Worm (Caenorhabditis elegans) whole organism, L2 larva: ENCODE results near the gene pgam-5.

ENCODE experiments used
- C34F6.9 ChIP-seq: fragments of 150-350 bp; optimal IDR thresholded peaks from 2 replicates; lab custom pipeline; 2014; ENCODE audit warnings: missing biosample characterization, missing genetic modification characterization
- F13H6.1 ChIP-seq: sonication (generic microtip); optimal IDR thresholded peaks from 2 replicates; lab custom pipeline; 2016; ENCODE audit warnings: missing genetic modification characterization, missing compliant biosample characterization
- R02D3.7 ChIP-seq: fragments of 150-350 bp; optimal IDR thresholded peaks from 2 replicates; lab custom pipeline; 2014; ENCODE audit warnings: missing biosample characterization, missing genetic modification characterization
- alr-1 ChIP-seq: fragments of 150-350 bp; optimal IDR thresholded peaks from 2 replicates; lab custom pipeline; 2014; ENCODE audit warnings: missing biosample characterization, missing genetic modification characterization
- aly-2 ChIP-seq: fragments of 150-350 bp; optimal IDR thresholded peaks from 2 replicates; lab custom pipeline; 2014; ENCODE audit warnings: missing biosample characterization, missing genetic modification characterization
- ama-1 ChIP-seq: fragments of 150-350 bp; optimal IDR thresholded peaks from 2 replicates; lab custom pipeline; 2018; ENCODE audit warnings: inconsistent platforms
- blmp-1 ChIP-seq: sonication (generic microtip); optimal IDR thresholded peaks from 2 replicates; lab custom pipeline; 2017; ENCODE audit warnings: missing genetic modification characterization, mild to moderate bottlenecking, missing compliant biosample characterization, antibody characterized with exemption, moderate library complexity; ENCODE audit not compliant: insufficient read depth
- ceh-82 ChIP-seq: fragments of 150-350 bp; optimal IDR thresholded peaks from 2 replicates; lab custom pipeline; 2014; ENCODE audit warnings: missing biosample characterization, missing genetic modification characterization
- crh-2 ChIP-seq: sonication (generic microtip); optimal IDR thresholded peaks from 2 replicates; lab custom pipeline; 2017; ENCODE audit warnings: missing biosample characterization, missing genetic modification characterization
- dmd-4 ChIP-seq: sonication (generic microtip); optimal IDR thresholded peaks from 2 replicates; lab custom pipeline; 2017; ENCODE audit warnings: missing biosample characterization, missing genetic modification characterization
- egl-27 ChIP-seq: sonication (generic microtip); optimal IDR thresholded peaks from 3 replicates; lab custom pipeline; 2017; ENCODE audit warnings: missing biosample characterization, missing genetic modification reagents, missing genetic modification characterization
- elt-3 ChIP-seq: sonication (generic microtip); optimal IDR thresholded peaks from 2 replicates; lab custom pipeline; 2017; ENCODE audit warnings: missing biosample characterization, missing genetic modification characterization
- fos-1 ChIP-seq: fragments of 150-350 bp; optimal IDR thresholded peaks from 2 replicates; lab custom pipeline; 2014; ENCODE audit warnings: missing biosample characterization, missing genetic modification characterization
- lin-11 ChIP-seq: fragments of 150-350 bp; sonication (generic microtip); optimal IDR thresholded peaks from 2 replicates; lab custom pipeline; 2014; ENCODE audit warnings: missing biosample characterization, missing genetic modification characterization, inconsistent platforms, mixed read lengths
- lin-13 ChIP-seq: fragments of 150-350 bp; optimal IDR thresholded peaks from 2 replicates; lab custom pipeline; 2014; ENCODE audit warnings: missing biosample characterization, missing genetic modification reagents, missing genetic modification characterization
- lsy-2 ChIP-seq, 2 experiments: fragments of 150-350 bp in 1 of 2; sonication (generic microtip) in 1 of 2; optimal IDR thresholded peaks; 2 replicates each; lab custom pipeline; 2014 to 2017; ENCODE audit warnings: missing biosample characterization in 2 of 2, missing genetic modification characterization in 2 of 2
- mab-5 ChIP-seq: fragments of 150-350 bp; optimal IDR thresholded peaks from 2 replicates; lab custom pipeline; 2014; ENCODE audit warnings: missing biosample characterization, missing genetic modification characterization
- mbf-1 ChIP-seq: sonication (generic microtip); optimal IDR thresholded peaks from 2 replicates; lab custom pipeline; 2017; ENCODE audit warnings: missing biosample characterization, missing genetic modification characterization
- mdl-1 ChIP-seq, 2 experiments: fragments of 150-350 bp in 1 of 2; sonication (generic microtip) in 1 of 2; optimal IDR thresholded peaks; 2 replicates each; lab custom pipeline; 2017; ENCODE audit warnings: missing biosample characterization in 2 of 2, missing genetic modification characterization in 2 of 2
- nhr-10 ChIP-seq: sonication (generic microtip); optimal IDR thresholded peaks from 2 replicates; lab custom pipeline; 2017; ENCODE audit warnings: missing biosample characterization, missing genetic modification characterization
- nhr-11 ChIP-seq: fragments of 150-350 bp; optimal IDR thresholded peaks from 2 replicates; lab custom pipeline; 2014; ENCODE audit warnings: missing biosample characterization, missing genetic modification characterization
- nhr-129 ChIP-seq: fragments of 150-350 bp; optimal IDR thresholded peaks from 2 replicates; lab custom pipeline; 2014; ENCODE audit warnings: missing biosample characterization, missing genetic modification characterization
- nhr-21 ChIP-seq: fragments of 150-350 bp; optimal IDR thresholded peaks from 2 replicates; lab custom pipeline; 2014; ENCODE audit warnings: missing biosample characterization, missing genetic modification characterization
- nhr-23 ChIP-seq: fragments of 150-350 bp; optimal IDR thresholded peaks from 2 replicates; lab custom pipeline; 2014; ENCODE audit warnings: missing biosample characterization, missing genetic modification reagents, missing genetic modification characterization
- nhr-237 ChIP-seq: fragments of 150-350 bp; optimal IDR thresholded peaks from 2 replicates; lab custom pipeline; 2014; ENCODE audit warnings: missing biosample characterization, missing genetic modification characterization
- nhr-25 ChIP-seq: fragments of 150-350 bp; sonication (generic microtip); optimal IDR thresholded peaks from 3 replicates; lab custom pipeline; 2014; ENCODE audit warnings: missing biosample characterization, missing genetic modification characterization
- nhr-6 ChIP-seq: fragments of 150-350 bp; optimal IDR thresholded peaks from 2 replicates; lab custom pipeline; 2014; ENCODE audit warnings: missing biosample characterization, missing genetic modification characterization
- nhr-77 ChIP-seq: fragments of 150-350 bp; optimal IDR thresholded peaks from 2 replicates; lab custom pipeline; 2014; ENCODE audit warnings: missing biosample characterization, missing genetic modification characterization
- peb-1 ChIP-seq: fragments of 150-350 bp; optimal IDR thresholded peaks from 2 replicates; lab custom pipeline; 2014; ENCODE audit warnings: missing biosample characterization, missing genetic modification characterization
- sem-4 ChIP-seq: fragments of 150-350 bp; optimal IDR thresholded peaks from 2 replicates; lab custom pipeline; 2014; ENCODE audit warnings: missing biosample characterization, missing genetic modification reagents, missing genetic modification characterization
- skn-1 ChIP-seq: sonication (generic microtip); optimal IDR thresholded peaks from 2 replicates; lab custom pipeline; 2017; ENCODE audit warnings: missing biosample characterization, missing genetic modification characterization
- sma-3 ChIP-seq: sonication (generic microtip); optimal IDR thresholded peaks from 2 replicates; lab custom pipeline; 2016; ENCODE audit warnings: missing genetic modification reagents, missing genetic modification characterization, missing compliant biosample characterization
- sma-9 ChIP-seq, 2 experiments: fragments of 150-350 bp in 1 of 2; sonication (generic microtip) in 1 of 2; optimal IDR thresholded peaks; 2 replicates each; lab custom pipeline; 2014 to 2016; ENCODE audit warnings: missing genetic modification characterization in 2 of 2, mild to moderate bottlenecking in 1 of 2, missing biosample characterization in 1 of 2, missing compliant biosample characterization in 1 of 2, missing genetic modification reagents in 1 of 2, moderate library complexity in 1 of 2
- unc-39 ChIP-seq: fragments of 150-350 bp; optimal IDR thresholded peaks from 2 replicates; lab custom pipeline; 2014; ENCODE audit warnings: missing biosample characterization, missing genetic modification characterization
- unc-55 ChIP-seq: fragments of 150-350 bp; sonication (generic microtip); optimal IDR thresholded peaks from 3 replicates; lab custom pipeline; 2014; ENCODE audit warnings: missing biosample characterization, missing genetic modification reagents, missing genetic modification characterization
- zag-1 ChIP-seq: fragments of 150-350 bp; optimal IDR thresholded peaks from 2 replicates; lab custom pipeline; 2014; ENCODE audit warnings: missing biosample characterization, missing genetic modification characterization
- ztf-1 ChIP-seq: fragments of 200-800 bp; sonication (Bioruptor generic); conservative IDR thresholded peaks from 2 replicates; pipeline ENCODE4 v1.3.6; 2022; ENCODE audit warnings: missing genetic modification characterization, missing compliant biosample characterization
- ztf-11 ChIP-seq: sonication (generic microtip); optimal IDR thresholded peaks from 2 replicates; lab custom pipeline; 2017; ENCODE audit warnings: missing biosample characterization, missing genetic modification characterization
- ztf-4 ChIP-seq: fragments of 150-350 bp; optimal IDR thresholded peaks from 2 replicates; lab custom pipeline; 2014; ENCODE audit warnings: missing biosample characterization, missing genetic modification characterization

The pgam-5 gene

DNA sequence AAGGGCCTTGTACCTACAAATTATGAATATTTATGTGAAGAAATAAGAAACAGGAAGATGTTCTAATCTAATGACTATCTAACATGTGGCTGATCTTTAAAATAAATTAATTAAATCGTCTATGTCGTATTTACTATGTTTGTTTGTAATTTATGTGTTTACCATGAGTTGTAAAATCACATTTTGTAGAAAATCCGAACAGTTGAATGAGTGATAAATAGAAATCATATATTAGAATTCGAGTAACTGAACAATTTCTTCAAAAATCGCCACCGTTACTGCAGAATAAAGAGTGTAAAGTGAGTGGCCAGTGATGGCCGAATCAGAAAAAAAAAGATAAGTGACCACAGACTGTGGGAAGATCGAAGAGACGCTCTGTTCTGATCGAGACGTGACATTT is 31.5 kb upstream of the pgam-5 start:
- TF ChIP-seq nhr-25 (tag; lab: Kevin White, UChicago) (no peak), aly-2 (tag; lab: Kevin White, UChicago) (no peak), sma-3 (GFP tag; lab: Kevin White, UChicago) (no peak), mbf-1 (no peak), nhr-23 (tag; lab: Kevin White, UChicago) (no peak), lin-11 (tag; lab: Kevin White, UChicago) (no peak), F13H6.1 (tag; lab: Kevin White, UChicago) (no peak), nhr-237 (tag; lab: Kevin White, UChicago) (no peak), lin-13 (GFP tag; lab: Kevin White, UChicago) (no peak), elt-3 (tag; lab: Kevin White, UChicago) (no peak), nhr-10 (tag; lab: Kevin White, UChicago) (no peak), nhr-129 (tag; lab: Kevin White, UChicago) (no peak), nhr-11 (tag; lab: Kevin White, UChicago) (no peak)

DNA sequence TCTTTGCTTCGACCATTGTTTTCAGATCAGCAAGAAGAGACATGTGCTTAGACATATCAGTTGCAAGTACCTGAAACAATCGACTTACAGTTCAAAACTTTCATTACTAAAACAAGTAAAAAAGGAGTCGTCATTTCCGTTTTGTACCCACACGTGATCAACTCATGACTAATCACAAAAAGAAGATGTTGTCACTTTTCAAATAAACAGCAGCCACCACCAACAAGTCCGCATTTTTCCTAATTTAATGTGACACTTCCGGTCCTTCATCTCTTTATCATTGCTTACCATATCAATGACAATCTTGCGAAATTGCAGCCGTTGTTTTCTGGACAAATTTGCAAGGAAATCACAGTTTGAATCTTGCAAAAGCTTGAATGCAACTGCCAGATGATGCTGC is 30.1 kb upstream of the pgam-5 start:
- TF ChIP-seq nhr-237 (tag; lab: Kevin White, UChicago) (no peak), mbf-1 (no peak), nhr-21 (tag; lab: Kevin White, UChicago) (peak; percentile 40), ztf-4 (no peak), nhr-11 (tag; lab: Kevin White, UChicago) (no peak), alr-1 (no peak), C34F6.9 (no peak), egl-27 (tag; lab: Kevin White, UChicago) (no peak), dmd-4 (tag; lab: Kevin White, UChicago) (no peak), sma-3 (GFP tag; lab: Kevin White, UChicago) (peak; percentile 79), ztf-1 (GFP tag; lab: Robert Waterston, UW) (no peak), ama-1 (no peak), peb-1 (tag; lab: Kevin White, UChicago) (no peak), nhr-77 (tag; lab: Kevin White, UChicago) (no peak), R02D3.7 (no peak), nhr-25 (tag; lab: Kevin White, UChicago) (peak; percentile 65), nhr-129 (tag; lab: Kevin White, UChicago) (no peak), sem-4 (tag; lab: Kevin White, UChicago) (no peak), lsy-2 (tag; optimal IDR thresholded peaks at IDR 0.05; lab: Kevin White, UChicago) (no peak), lin-13 (GFP tag; lab: Kevin White, UChicago) (no peak), ztf-11 (tag; lab: Kevin White, UChicago) (no peak), zag-1 (tag; lab: Kevin White, UChicago) (no peak), sma-9 (GFP tag; optimal IDR thresholded peaks at IDR 0.05; lab: Kevin White, UChicago) (peak; percentile 8), sma-9 (tag; optimal IDR thresholded peaks at IDR 0.05; lab: Kevin White, UChicago) (no peak), elt-3 (tag; lab: Kevin White, UChicago) (no peak), nhr-23 (tag; lab: Kevin White, UChicago) (no peak), unc-55 (GFP tag; lab: Kevin White, UChicago) (no peak), mdl-1 (tag; optimal IDR thresholded peaks at IDR 0.05; lab: Kevin White, UChicago) (no peak), fos-1 (tag; lab: Kevin White, UChicago) (no peak), blmp-1 (peak; percentile 31)

DNA sequence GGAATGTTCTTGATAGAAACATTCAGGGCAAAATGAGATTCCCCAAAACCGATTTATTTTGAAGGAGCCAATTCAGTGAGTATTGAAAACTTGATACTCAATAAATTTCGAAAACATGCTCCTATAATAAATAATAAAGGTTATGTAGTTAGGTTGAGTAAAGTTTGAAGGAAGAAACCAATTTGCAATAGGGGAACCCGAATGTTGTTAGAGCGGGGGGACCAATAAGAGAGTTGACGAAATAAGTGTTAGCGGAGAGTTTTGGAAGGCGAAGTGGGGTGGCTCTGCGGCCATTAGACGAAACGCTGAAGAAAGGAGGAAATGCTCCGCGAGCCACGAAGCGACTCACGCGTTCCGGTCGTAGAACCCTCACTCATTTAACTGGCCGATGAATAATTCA is 26.4 kb upstream of the pgam-5 start:
- no peak for TF ChIP-seq mab-5 (tag; lab: Kevin White, UChicago)
- TF ChIP-seq C34F6.9, result no peak
- no peak for TF ChIP-seq mbf-1
- TF ChIP-seq sem-4 (tag; lab: Kevin White, UChicago), result no peak
- no peak for TF ChIP-seq nhr-23 (tag; lab: Kevin White, UChicago)
- TF ChIP-seq lsy-2 (tag; optimal IDR thresholded peaks at IDR 0.05; lab: Kevin White, UChicago), result no peak
- TF ChIP-seq ztf-1 (GFP tag; lab: Robert Waterston, UW), result no peak
- TF ChIP-seq skn-1 (tag; lab: Kevin White, UChicago), result no peak
- TF ChIP-seq dmd-4 (tag; lab: Kevin White, UChicago), result no peak
- TF ChIP-seq sma-3 (GFP tag; lab: Kevin White, UChicago), result no peak
- no peak for TF ChIP-seq egl-27 (tag; lab: Kevin White, UChicago)
- TF ChIP-seq nhr-6 (tag; lab: Kevin White, UChicago), result no peak
- no peak for TF ChIP-seq nhr-11 (tag; lab: Kevin White, UChicago)

DNA sequence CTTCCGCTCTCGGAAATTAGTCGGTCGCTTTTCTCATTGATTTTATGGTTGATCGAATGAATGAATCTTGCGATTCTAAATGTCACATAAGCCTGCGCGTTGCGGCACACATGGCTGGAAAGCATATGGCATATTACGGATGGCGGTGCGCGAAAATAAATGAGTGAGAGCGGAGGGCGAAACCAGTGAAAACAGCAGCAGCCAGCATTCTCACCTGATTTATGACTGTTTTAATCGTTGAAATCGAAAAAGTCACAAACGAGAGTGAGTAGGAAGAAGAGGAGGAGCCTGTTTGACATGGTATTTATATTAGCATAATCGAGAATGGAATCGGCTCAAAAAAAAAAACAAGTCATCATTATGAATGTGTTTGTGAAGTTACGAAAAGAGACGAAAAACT is 25.7 kb upstream of the pgam-5 start:
- TF ChIP-seq crh-2, result no peak
- TF ChIP-seq mdl-1 (tag; optimal IDR thresholded peaks at IDR 0.05; lab: Kevin White, UChicago), result no peak
- TF ChIP-seq R02D3.7, result no peak
- TF ChIP-seq unc-39 (tag; lab: Kevin White, UChicago), result no peak
- TF ChIP-seq nhr-23 (tag; lab: Kevin White, UChicago), result no peak
- no peak for TF ChIP-seq ceh-82 (tag; lab: Kevin White, UChicago)
- no peak for TF ChIP-seq sem-4 (tag; lab: Kevin White, UChicago)
- no peak for TF ChIP-seq egl-27 (tag; lab: Kevin White, UChicago)
